Worm (Caenorhabditis elegans): Measurements from ENCODE around the gene fbxa-47.
"Not testable (repeated sequence)": the region's sequence is repeated elsewhere in the genome, so short reads cannot be mapped to it uniquely, and the experiment has no call there.

DNA sequence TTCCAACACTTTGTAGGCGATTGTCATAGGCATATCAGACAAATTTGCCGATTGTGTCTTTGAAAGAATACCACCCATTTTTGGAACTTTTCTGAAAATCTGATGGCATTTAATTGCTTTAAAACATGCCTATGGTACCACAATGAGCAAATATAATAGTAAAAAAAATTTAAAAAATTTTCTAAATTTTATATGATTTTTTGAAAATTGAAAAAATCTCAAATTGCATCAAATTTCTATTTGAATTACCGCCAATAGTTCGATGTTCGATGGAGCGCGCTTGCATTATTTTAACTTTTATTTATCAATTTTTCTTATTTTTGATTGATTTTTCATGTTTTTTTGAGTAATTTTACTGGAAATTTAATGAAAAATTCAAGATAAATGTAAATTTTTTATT, 29.1 kb upstream of the fbxa-47 start, which contains the start of gene fbxa-42:
- TF ChIP-seq pqm-1 (tag; optimal IDR thresholded peaks at IDR 0.05); nfya-1 (tag; optimal IDR thresholded peaks at IDR 0.05); npax-4 (tag; optimal IDR thresholded peaks at IDR 0.05); F13H6.1 (tag; optimal IDR thresholded peaks at IDR 0.05); ama-1 (optimal IDR thresholded peaks at IDR 0.05); ttx-3 (tag; optimal IDR thresholded peaks at IDR 0.05); tbx-2 (tag; optimal IDR thresholded peaks at IDR 0.05); fax-1 (tag; optimal IDR thresholded peaks at IDR 0.05); odd-2 (tag; optimal IDR thresholded peaks at IDR 0.05); ceh-2 (tag; optimal IDR thresholded peaks at IDR 0.05); ceh-18 (tag; optimal IDR thresholded peaks at IDR 0.05); fkh-10 (GFP tag; optimal IDR thresholded peaks at IDR 0.05); unc-86 (tag; optimal IDR thresholded peaks at IDR 0.05); Y22D7AL.16 (tag; optimal IDR thresholded peaks at IDR 0.05): not testable (repeated sequence)

All from whole organism, late embryonic.